Worm (Caenorhabditis elegans) whole organism, young adult: ENCODE measurements around the gene C55A1.1.

Source experiments
- T26A5.8 ChIP-seq: sonication (generic microtip); optimal IDR thresholded peaks from 2 replicates; lab custom pipeline; 2016; ENCODE audit warnings: missing genetic modification characterization, missing compliant biosample characterization
- Y79H2A.3 ChIP-seq: fragments of 200-800 bp; sonication (Bioruptor generic); conservative IDR thresholded peaks from 2 replicates; pipeline ENCODE4 v1.3.6; 2022; ENCODE audit warnings: missing genetic modification reagents, missing genetic modification characterization, missing compliant biosample characterization
- ZK185.1 ChIP-seq: sonication (generic microtip); optimal IDR thresholded peaks from 2 replicates; lab custom pipeline; 2016; ENCODE audit warnings: mild to moderate bottlenecking, missing genetic modification characterization, missing compliant biosample characterization; ENCODE audit not compliant: poor library complexity, severe bottlenecking
- attf-3 ChIP-seq: fragments of 200-800 bp; sonication (Bioruptor generic); conservative IDR thresholded peaks from 2 replicates; pipeline ENCODE4 v1.3.6; 2022; ENCODE audit warnings: missing genetic modification reagents, missing genetic modification characterization, missing compliant biosample characterization
- attf-5 ChIP-seq: fragments of 200-800 bp; sonication (Bioruptor generic); optimal IDR thresholded peaks from 2 replicates; lab custom pipeline; 2018; ENCODE audit warnings: mild to moderate bottlenecking, missing genetic modification characterization, missing compliant biosample characterization
- attf-6 ChIP-seq: fragments of 200-800 bp; sonication (Bioruptor generic); IDR thresholded peaks from 2 replicates; pipeline ENCODE4 v1.3.6; 2022; ENCODE audit warnings: missing genetic modification reagents, missing genetic modification characterization, missing compliant biosample characterization
- bed-1 ChIP-seq: fragments of 200-800 bp; sonication (Bioruptor generic); IDR thresholded peaks from 2 replicates; pipeline ENCODE4 v1.3.6; 2022; ENCODE audit warnings: missing genetic modification reagents, missing genetic modification characterization, missing compliant biosample characterization
- bed-2 ChIP-seq: fragments of 200-800 bp; sonication (Bioruptor generic); IDR thresholded peaks from 2 replicates; pipeline ENCODE4 v1.3.6; 2022; ENCODE audit warnings: missing genetic modification reagents, missing genetic modification characterization, missing compliant biosample characterization
- cebp-1 ChIP-seq, 2 experiments: fragments of 200-800 bp in 1 of 2; sonication (Bioruptor generic) in 1 of 2; sonication (generic microtip) in 1 of 2; IDR thresholded peaks in 1 of 2; optimal IDR thresholded peaks in 1 of 2; 2 replicates each; pipeline versions ENCODE4 v1.3.6 to Lab custom; 2017 to 2022; ENCODE audit warnings: missing compliant biosample characterization in 2 of 2, missing genetic modification characterization in 2 of 2, mild to moderate bottlenecking in 1 of 2, missing genetic modification reagents in 1 of 2, moderate library complexity in 1 of 2
- dox-1 ChIP-seq: fragments of 200-800 bp; sonication (Bioruptor generic); IDR thresholded peaks from 2 replicates; pipeline ENCODE4 v1.3.6; 2022; ENCODE audit warnings: missing genetic modification reagents, missing genetic modification characterization, missing compliant biosample characterization
- egrh-3 ChIP-seq: fragments of 200-800 bp; sonication (Bioruptor generic); IDR thresholded peaks from 2 replicates; pipeline ENCODE4 v1.3.6; 2022; ENCODE audit warnings: missing genetic modification reagents, missing genetic modification characterization, missing compliant biosample characterization
- ekl-4 ChIP-seq: fragments of 200-800 bp; sonication (Bioruptor generic); IDR thresholded peaks from 2 replicates; pipeline ENCODE4 v1.3.6; 2022; ENCODE audit warnings: missing genetic modification reagents, missing genetic modification characterization, missing compliant biosample characterization
- hlh-26 ChIP-seq: fragments of 200-800 bp; sonication (Bioruptor generic); conservative IDR thresholded peaks from 2 replicates; pipeline ENCODE4 v1.3.6; 2022; ENCODE audit warnings: missing genetic modification reagents, missing genetic modification characterization, missing compliant biosample characterization
- hmg-1.2 ChIP-seq: fragments of 200-800 bp; sonication (Bioruptor generic); IDR thresholded peaks from 2 replicates; pipeline ENCODE4 v1.3.6; 2022; ENCODE audit warnings: missing genetic modification reagents, missing genetic modification characterization, missing compliant biosample characterization
- hmg-20 ChIP-seq: fragments of 200-800 bp; sonication (Bioruptor generic); IDR thresholded peaks from 2 replicates; pipeline ENCODE4 v1.3.6; 2022; ENCODE audit warnings: missing genetic modification reagents, missing genetic modification characterization, missing compliant biosample characterization
- lin-40 ChIP-seq: sonication (generic microtip); optimal IDR thresholded peaks from 2 replicates; lab custom pipeline; 2016; ENCODE audit warnings: missing genetic modification characterization, mild to moderate bottlenecking, missing compliant biosample characterization, missing genotype, missing genetic modification reagents
- mel-28 ChIP-seq: sonication (generic microtip); optimal IDR thresholded peaks from 2 replicates; lab custom pipeline; 2016; ENCODE audit warnings: borderline replicate concordance, mild to moderate bottlenecking, missing genetic modification characterization, missing compliant biosample characterization
- nfya-1 ChIP-seq: sonication (generic microtip); optimal IDR thresholded peaks from 2 replicates; lab custom pipeline; 2017; ENCODE audit warnings: antibody characterized with exemption, missing compliant biosample characterization, missing genetic modification characterization, borderline replicate concordance; ENCODE audit not compliant: insufficient read depth
- nfyb-1 ChIP-seq: fragments of 200-800 bp; sonication (Bioruptor generic); IDR thresholded peaks from 2 replicates; pipeline ENCODE4 v1.3.6; 2022; ENCODE audit warnings: missing genetic modification reagents, missing genetic modification characterization, missing compliant biosample characterization
- nhr-80 ChIP-seq: sonication (generic microtip); optimal IDR thresholded peaks from 2 replicates; lab custom pipeline; 2016; ENCODE audit warnings: missing genetic modification characterization, missing compliant biosample characterization
- snpc-1.3 ChIP-seq: sonication (generic microtip); optimal IDR thresholded peaks from 2 replicates; lab custom pipeline; 2017; ENCODE audit warnings: missing genetic modification characterization, mild to moderate bottlenecking, missing compliant biosample characterization, antibody characterized with exemption, moderate library complexity, missing genotype, missing genetic modification reagents; ENCODE audit not compliant: insufficient read depth
- sptf-2 ChIP-seq: fragments of 200-800 bp; sonication (Bioruptor generic); optimal IDR thresholded peaks from 2 replicates; lab custom pipeline; 2018; ENCODE audit warnings: mild to moderate bottlenecking, missing genetic modification characterization, missing compliant biosample characterization
- ztf-18 ChIP-seq: sonication (generic microtip); optimal IDR thresholded peaks from 2 replicates; lab custom pipeline; 2016; ENCODE audit warnings: missing genotype, mild to moderate bottlenecking, missing genetic modification characterization, missing compliant biosample characterization
- ztf-26 ChIP-seq: sonication (generic microtip); optimal IDR thresholded peaks from 2 replicates; lab custom pipeline; 2017; ENCODE audit warnings: missing genetic modification characterization, missing compliant biosample characterization

C55A1.1 gene

DNA sequence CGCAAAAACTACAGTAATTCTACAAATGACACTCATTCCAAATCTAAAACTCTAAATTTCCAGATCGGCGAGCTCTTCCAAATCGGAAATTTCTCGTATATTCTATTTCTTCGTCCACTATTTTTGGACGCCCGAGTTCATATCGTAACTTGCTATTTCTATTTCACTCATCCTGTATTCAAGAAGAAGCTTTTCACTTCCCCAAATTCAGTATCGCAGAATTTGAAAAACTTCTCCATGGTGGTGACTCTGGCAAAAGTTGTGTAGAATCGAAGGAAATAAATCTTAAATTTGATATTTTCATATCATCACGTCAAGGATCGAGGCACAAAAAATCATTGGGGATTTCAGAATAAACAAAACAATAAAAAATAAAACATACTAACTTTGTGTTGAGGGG is 30.5 kb downstream of the C55A1.1 start:
- TF ChIP-seq ekl-4 (GFP tag; lab: Robert Waterston, UW) (peak; percentile 49; the same call in 1 of the 2 replicates), cebp-1 (GFP tag; IDR thresholded peaks at IDR 0.05; lab: Robert Waterston, UW) (no peak), cebp-1 (tag; optimal IDR thresholded peaks at IDR 0.05; lab: Kevin White, UChicago) (peak; percentile 42), T26A5.8 (no peak), attf-6 (GFP tag; lab: Robert Waterston, UW) (0 out of 2 replicates have a peak, but pooled peaks have one; percentile 15), attf-3 (GFP tag; lab: Robert Waterston, UW) (0 out of 2 replicates have a peak, but pooled peaks have one; percentile 27), hmg-20 (GFP tag; lab: Robert Waterston, UW) (no peak)
- TF ChIP-seq, all 124 proteins: peak for 4

DNA sequence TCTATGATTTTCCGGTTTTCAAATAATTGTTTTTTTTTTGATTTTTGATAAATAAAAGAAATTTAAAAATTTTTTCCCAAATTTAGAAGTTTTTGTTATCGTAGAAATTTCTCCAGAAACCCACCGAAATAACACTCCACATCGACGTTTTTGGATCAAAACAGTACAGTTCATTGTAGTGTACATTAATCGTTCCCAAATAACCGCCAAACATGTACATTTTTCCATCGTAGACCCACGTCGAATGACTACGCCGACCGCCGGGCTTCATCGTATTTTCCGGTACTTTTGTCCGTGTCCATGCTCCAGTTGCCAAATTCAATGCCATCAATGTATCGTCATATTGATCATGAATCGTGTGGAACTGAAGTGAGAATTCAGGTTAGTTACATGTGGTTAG is 32.5 kb downstream of the C55A1.1 start, which contains the start of gene F53E4.2:
F53E4.2 (plus strand) TSS at position 301 of the 400 bp plus-strand sequence.
- no peak for TF ChIP-seq mel-28 (tag; lab: Kevin White, UChicago)
- no peak for TF ChIP-seq bed-1 (GFP tag; lab: Robert Waterston, UW)

DNA sequence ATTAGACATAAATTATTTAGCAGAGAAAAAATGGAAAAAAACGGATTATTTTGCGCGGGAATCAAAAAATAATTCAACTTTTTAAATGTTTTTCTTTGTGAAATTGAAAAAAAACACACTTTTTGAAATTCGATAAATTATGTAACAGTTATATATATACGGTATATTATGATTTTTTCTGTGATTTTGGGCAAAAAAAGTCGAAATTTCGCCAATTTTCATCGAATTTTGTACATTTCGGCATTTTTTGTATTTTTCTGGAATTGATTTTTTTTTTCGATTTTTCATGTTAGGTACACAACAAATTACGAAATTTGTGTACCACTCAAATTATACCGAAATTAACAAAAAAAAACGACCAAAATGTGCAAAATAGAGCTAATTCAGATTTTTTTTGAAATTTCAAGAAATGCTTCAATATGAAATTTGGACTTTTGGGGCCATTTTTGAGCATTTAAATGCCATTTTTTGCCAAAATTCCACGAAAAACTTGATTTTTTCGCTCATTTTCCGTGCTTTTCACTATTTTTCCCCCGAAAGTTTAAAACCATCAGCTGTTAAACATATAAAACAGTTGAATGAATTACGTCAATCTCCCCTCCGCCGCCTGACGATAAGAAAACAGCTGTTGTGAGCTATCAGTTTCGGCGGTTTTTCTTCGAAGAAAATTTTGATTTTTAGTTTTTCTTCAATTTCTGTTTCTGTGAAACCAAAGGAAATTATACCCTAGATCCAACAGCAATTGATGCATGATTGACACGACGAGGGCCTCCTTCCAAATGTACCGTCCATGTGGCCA is 36.8 kb downstream of the C55A1.1 start:
- peak; percentile 3 for TF ChIP-seq nhr-80 (tag; lab: Kevin White, UChicago)
- no peak for TF ChIP-seq egrh-3 (GFP tag; lab: Robert Waterston, UW)

ce11 chrV:15661003-15661402 is 39.4 kb downstream of the C55A1.1 start:
- no peak for TF ChIP-seq nfyb-1 (GFP tag; lab: Robert Waterston, UW)
- no peak for TF ChIP-seq snpc-1.3
- TF ChIP-seq ztf-26 (tag; lab: Kevin White, UChicago) = peak; percentile 46
- TF ChIP-seq bed-1 (GFP tag; lab: Robert Waterston, UW) = no peak
- peak; percentile 10 for TF ChIP-seq ZK185.1 (tag; lab: Kevin White, UChicago)
- TF ChIP-seq lin-40 (tag; lab: Kevin White, UChicago) = peak; percentile 25
- no peak for TF ChIP-seq hlh-26
- TF ChIP-seq, all 124 proteins: peak for 3

ce11 chrV:15661580-15661979 is 40.0 kb downstream of the C55A1.1 start:
- no peak for TF ChIP-seq ztf-18 (tag; lab: Kevin White, UChicago)
- TF ChIP-seq bed-2 (GFP tag; lab: Robert Waterston, UW) = no peak

- TF ChIP-seq hmg-1.2 (peak; percentile 40; the same call in 1 of the 2 replicates), nfya-1 (tag; lab: Kevin White, UChicago) (no peak), cebp-1 (GFP tag; IDR thresholded peaks at IDR 0.05; lab: Robert Waterston, UW) (no peak), cebp-1 (tag; optimal IDR thresholded peaks at IDR 0.05; lab: Kevin White, UChicago) (peak; percentile 70), sptf-2 (GFP tag; lab: Kevin White, UChicago) (no peak), ekl-4 (GFP tag; lab: Robert Waterston, UW) (no peak), attf-5 (peak; percentile 33), Y79H2A.3 (GFP tag; lab: Robert Waterston, UW) (no peak), dox-1 (GFP tag; lab: Robert Waterston, UW) (0 out of 2 replicates have a peak, but pooled peaks have one; percentile 26), nhr-80 (tag; lab: Kevin White, UChicago) (peak; percentile 45)
These were observed 42.5 kb downstream of the C55A1.1 start for ce11 chrV:15664053-15664661.
